Fruit fly (Drosophila melanogaster) whole organism, prepupa: Measurements from ENCODE around the gene Muc14A.
A peak's percentile ranks its signal among the peaks of the same experiment; 100 is the strongest.

ENCODE experiments used
- Blimp-1 ChIP-seq: fragments of 200-800 bp; sonication (Bioruptor generic); optimal IDR thresholded peaks from 3 replicates; lab custom pipeline; 2017; ENCODE audit warnings: missing biosample characterization, missing genetic modification characterization, mild to moderate bottlenecking, moderate library complexity, missing genetic modification reagents
- CG10631 ChIP-seq: fragments of 200-800 bp; sonication (Bioruptor generic); optimal IDR thresholded peaks from 2 replicates; lab custom pipeline; 2016; ENCODE audit warnings: missing biosample characterization, missing genetic modification characterization
- CG11294 ChIP-seq: fragments of 200-800 bp; sonication (Bioruptor generic); IDR thresholded peaks from 2 replicates; pipeline ENCODE4 v1.3.6; 2022; ENCODE audit warnings: missing biosample characterization, missing genetic modification characterization
- CG11762 ChIP-seq: fragments of 200-800 bp; sonication (Bioruptor generic); optimal IDR thresholded peaks from 3 replicates; lab custom pipeline; 2016; ENCODE audit warnings: missing biosample characterization, missing genetic modification characterization; ENCODE audit not compliant: insufficient read depth
- CG11902 ChIP-seq: fragments of 200-800 bp; sonication (Bioruptor generic); optimal IDR thresholded peaks from 3 replicates; lab custom pipeline; 2016; ENCODE audit warnings: missing biosample characterization, missing genetic modification characterization
- CG15336 ChIP-seq: fragments of 200-800 bp; sonication (Bioruptor generic); IDR thresholded peaks from 2 replicates; pipeline ENCODE4 v1.3.6; 2022; ENCODE audit warnings: missing biosample characterization, missing genetic modification characterization
- CG16779 ChIP-seq: fragments of 200-800 bp; sonication (Bioruptor generic); optimal IDR thresholded peaks from 3 replicates; lab custom pipeline; 2017; ENCODE audit warnings: missing biosample characterization, mild to moderate bottlenecking, missing genetic modification characterization
- CG3032 ChIP-seq: fragments of 200-800 bp; optimal IDR thresholded peaks from 2 replicates; lab custom pipeline; 2019; ENCODE audit warnings: missing biosample characterization, mild to moderate bottlenecking, missing genetic modification characterization, moderate library complexity
- CG34406 ChIP-seq: fragments of 200-800 bp; sonication (Bioruptor generic); optimal IDR thresholded peaks from 3 replicates; lab custom pipeline; 2016; ENCODE audit warnings: missing biosample characterization, missing genetic modification characterization
- CG6163 ChIP-seq: fragments of 200-800 bp; sonication (Bioruptor generic); IDR thresholded peaks from 3 replicates; pipeline ENCODE4 v1.3.6; 2022; ENCODE audit warnings: missing biosample characterization, missing genetic modification characterization
- CG6854 ChIP-seq: fragments of 200-800 bp; sonication (Bioruptor generic); optimal IDR thresholded peaks from 2 replicates; lab custom pipeline; 2017; ENCODE audit warnings: missing biosample characterization, mild to moderate bottlenecking, missing genetic modification characterization
- CG7368 ChIP-seq: fragments of 200-800 bp; sonication (Bioruptor generic); optimal IDR thresholded peaks from 3 replicates; lab custom pipeline; 2016; ENCODE audit warnings: missing biosample characterization, missing genetic modification characterization
- CG8119 ChIP-seq: fragments of 200-800 bp; sonication (Bioruptor generic); IDR thresholded peaks from 3 replicates; pipeline ENCODE4 v1.3.6; 2022; ENCODE audit warnings: missing biosample characterization, missing genetic modification characterization
- CG8632 ChIP-seq: fragments of 200-800 bp; sonication (Bioruptor generic); optimal IDR thresholded peaks from 3 replicates; lab custom pipeline; 2016; ENCODE audit warnings: missing biosample characterization, missing genetic modification characterization
- Eip75B ChIP-seq: fragments of 200-800 bp; sonication (Bioruptor generic); optimal IDR thresholded peaks from 3 replicates; lab custom pipeline; 2016; ENCODE audit warnings: missing biosample characterization, missing genetic modification characterization
- Eip78C ChIP-seq: fragments of 200-800 bp; sonication (Bioruptor generic); peaks from one replicate; lab custom pipeline; 2016; ENCODE audit warnings: missing biosample characterization, missing genetic modification characterization
- Eip93F ChIP-seq: fragments of 200-800 bp; sonication (Bioruptor generic); optimal IDR thresholded peaks from 2 replicates; lab custom pipeline; 2016; ENCODE audit warnings: missing biosample characterization, mild to moderate bottlenecking, missing genetic modification characterization
- Ets96B ChIP-seq: fragments of 200-800 bp; optimal IDR thresholded peaks from 2 replicates; lab custom pipeline; 2019; ENCODE audit warnings: missing biosample characterization, mild to moderate bottlenecking, missing genetic modification characterization, moderate library complexity
- Gug ChIP-seq: fragments of 200-800 bp; sonication (Bioruptor generic); IDR thresholded peaks from 2 replicates; pipeline ENCODE4 v1.3.6; 2022; ENCODE audit warnings: missing biosample characterization, missing genetic modification characterization
- Hr38 ChIP-seq: sonication (Bioruptor generic); optimal IDR thresholded peaks from 2 replicates; lab custom pipeline; 2016; ENCODE audit warnings: missing biosample characterization, missing genetic modification characterization
- Hr39 ChIP-seq: fragments of 200-800 bp; sonication (Bioruptor generic); optimal IDR thresholded peaks from 2 replicates; lab custom pipeline; 2016; ENCODE audit warnings: missing biosample characterization, missing genetic modification characterization
- Met ChIP-seq: fragments of 200-800 bp; sonication (Bioruptor generic); optimal IDR thresholded peaks from 3 replicates; lab custom pipeline; 2016; ENCODE audit warnings: missing biosample characterization, missing genetic modification characterization
- OdsH ChIP-seq: fragments of 200-800 bp; sonication (Bioruptor generic); optimal IDR thresholded peaks from 3 replicates; lab custom pipeline; 2016; ENCODE audit warnings: missing biosample characterization, missing genetic modification characterization
- Smox ChIP-seq: fragments of 200-800 bp; sonication (Bioruptor generic); optimal IDR thresholded peaks from 3 replicates; lab custom pipeline; 2016; ENCODE audit warnings: missing biosample characterization, missing genetic modification characterization
- Sox14 ChIP-seq: fragments of 200-800 bp; sonication (Bioruptor generic); optimal IDR thresholded peaks from 3 replicates; lab custom pipeline; 2016; ENCODE audit warnings: missing biosample characterization, missing genetic modification characterization
- Sox15 ChIP-seq: fragments of 200-800 bp; sonication (Bioruptor generic); optimal IDR thresholded peaks from 3 replicates; lab custom pipeline; 2016; ENCODE audit warnings: missing biosample characterization, missing genetic modification characterization
- achi ChIP-seq: fragments of 200-800 bp; sonication (Bioruptor generic); optimal IDR thresholded peaks from 3 replicates; lab custom pipeline; 2016; ENCODE audit warnings: missing biosample characterization, missing genetic modification characterization
- cyc ChIP-seq: fragments of 200-800 bp; sonication (Bioruptor generic); optimal IDR thresholded peaks from 3 replicates; lab custom pipeline; 2016; ENCODE audit warnings: missing biosample characterization, missing genetic modification characterization
- dac ChIP-seq: fragments of 200-800 bp; sonication (Bioruptor generic); optimal IDR thresholded peaks from 2 replicates; lab custom pipeline; 2017; ENCODE audit warnings: missing biosample characterization, mild to moderate bottlenecking, missing genetic modification characterization
- dsx ChIP-seq: fragments of 200-800 bp; optimal IDR thresholded peaks from 3 replicates; lab custom pipeline; 2019; ENCODE audit warnings: missing biosample characterization, mild to moderate bottlenecking, missing genetic modification characterization, moderate library complexity; ENCODE audit not compliant: poor library complexity, severe bottlenecking
- eg ChIP-seq: fragments of 200-800 bp; sonication (Bioruptor generic); IDR thresholded peaks from 3 replicates; pipeline ENCODE4 v1.3.6; 2022; ENCODE audit warnings: missing biosample characterization, missing genetic modification characterization
- esn ChIP-seq: fragments of 200-800 bp; sonication (Bioruptor generic); optimal IDR thresholded peaks from 2 replicates; lab custom pipeline; 2016; ENCODE audit warnings: missing biosample characterization, mild to moderate bottlenecking, missing genetic modification characterization, moderate library complexity
- fd59A ChIP-seq: fragments of 200-800 bp; sonication (Bioruptor generic); optimal IDR thresholded peaks from 2 replicates; lab custom pipeline; 2017; ENCODE audit warnings: missing biosample characterization, mild to moderate bottlenecking, missing genetic modification characterization, missing genetic modification reagents
- fd85E ChIP-seq: fragments of 200-800 bp; sonication (Bioruptor generic); optimal IDR thresholded peaks from 3 replicates; lab custom pipeline; 2016; ENCODE audit warnings: missing biosample characterization, missing genetic modification characterization
- fkh ChIP-seq: fragments of 200-800 bp; sonication (Bioruptor generic); optimal IDR thresholded peaks from 3 replicates; lab custom pipeline; 2017; ENCODE audit warnings: missing biosample characterization, mild to moderate bottlenecking, missing genetic modification characterization, moderate library complexity
- net ChIP-seq: fragments of 200-800 bp; sonication (Bioruptor generic); optimal IDR thresholded peaks from 3 replicates; lab custom pipeline; 2016; ENCODE audit warnings: missing biosample characterization, missing genetic modification characterization
- pdm3 ChIP-seq: fragments of 200-800 bp; sonication (Bioruptor generic); optimal IDR thresholded peaks from 3 replicates; lab custom pipeline; 2016; ENCODE audit warnings: missing biosample characterization, missing genetic modification characterization
- salr ChIP-seq, 2 experiments: fragments of 200-800 bp; sonication (Bioruptor generic); optimal IDR thresholded peaks; 3 replicates each; lab custom pipeline; 2016 to 2018; ENCODE audit warnings: missing biosample characterization in 2 of 2, missing genetic modification characterization in 2 of 2, mild to moderate bottlenecking in 1 of 2
- ss ChIP-seq, 2 experiments: fragments of 200-800 bp; sonication (Bioruptor generic); optimal IDR thresholded peaks; 2 replicates in 1 of 2; 3 replicates in 1 of 2; lab custom pipeline; 2017 to 2018; ENCODE audit warnings: mild to moderate bottlenecking in 2 of 2, missing biosample characterization in 2 of 2, missing genetic modification characterization in 2 of 2, moderate library complexity in 1 of 2
- svp ChIP-seq: fragments of 200-800 bp; sonication (Bioruptor generic); peaks from one replicate; lab custom pipeline; 2016; ENCODE audit warnings: missing biosample characterization, missing genetic modification characterization
- topi ChIP-seq: fragments of 200-800 bp; sonication (Bioruptor generic); optimal IDR thresholded peaks from 3 replicates; lab custom pipeline; 2016; ENCODE audit warnings: missing biosample characterization, missing genetic modification characterization
- vri ChIP-seq: fragments of 200-800 bp; sonication (Bioruptor generic); optimal IDR thresholded peaks from 3 replicates; lab custom pipeline; 2016; ENCODE audit warnings: missing biosample characterization, mild to moderate bottlenecking, missing genetic modification characterization

Muc14A gene

DNA sequence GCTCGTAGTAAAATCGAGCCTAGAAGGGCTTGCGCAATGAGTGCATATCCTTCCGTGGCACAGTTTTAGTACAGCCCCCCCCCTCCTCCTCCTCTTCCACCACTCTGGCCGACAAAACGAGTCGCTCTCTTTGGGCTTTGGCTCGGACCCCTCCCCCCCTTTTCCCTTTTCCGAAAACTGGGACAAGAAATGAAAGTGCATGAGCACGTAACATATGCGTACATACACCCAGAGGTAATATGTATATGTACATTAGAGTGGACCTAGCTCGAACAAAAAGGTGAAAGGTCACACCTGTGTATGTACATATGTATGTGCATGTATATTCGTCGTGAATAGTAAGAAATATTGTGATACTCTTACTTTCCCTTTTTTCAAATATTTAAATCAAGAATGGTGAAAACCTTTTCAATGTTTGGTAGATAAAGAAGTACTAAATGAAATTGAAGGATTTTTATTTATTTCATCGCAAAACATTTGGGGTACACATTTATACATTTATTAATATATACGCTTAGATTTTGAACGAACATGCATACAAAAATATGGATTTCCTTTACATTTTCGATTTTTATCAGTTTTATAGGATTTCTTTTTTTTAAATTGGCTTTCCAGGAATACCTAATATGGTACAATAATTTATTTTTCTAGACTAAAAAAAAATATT, 83.8 kb downstream of the Muc14A start (continued):
- no peak for TF ChIP-seq CG7368
- peak; percentile 7 for TF ChIP-seq CG8632 (GFP tag; lab: Kevin White, UChicago)
- TF ChIP-seq esn, result peak; percentile 17

DNA sequence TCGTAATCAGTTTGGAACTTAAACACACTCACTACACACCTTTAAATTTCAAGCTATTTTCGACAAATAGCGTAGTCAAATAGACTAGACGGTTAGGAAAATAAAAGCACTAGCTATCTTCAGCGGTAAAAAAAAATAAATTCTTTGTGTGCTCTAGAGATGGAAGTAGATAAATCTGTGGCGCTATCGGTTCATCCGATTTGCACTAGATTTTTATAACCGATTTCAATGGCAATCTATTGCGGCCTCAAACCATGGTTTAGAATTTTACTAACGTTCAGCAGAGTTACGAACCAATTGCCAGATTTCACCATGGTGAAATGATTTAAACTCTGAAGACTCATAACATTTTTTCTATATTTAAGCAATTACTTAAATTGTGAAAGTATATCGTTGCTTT, 87.6 kb downstream of the Muc14A start:
- TF ChIP-seq Sox14 (peak; percentile 80), fkh (GFP tag; lab: Kevin White, UChicago) (peak; percentile 75), Hr39 (no peak), fd59A (no peak), eg (GFP tag; lab: Robert Waterston, UW) (0 out of 3 replicates have a peak, but pooled peaks have one; percentile 16), Eip78C (GFP tag; lab: Kevin White, UChicago) (peak; percentile 68), CG7368 (no peak)

DNA sequence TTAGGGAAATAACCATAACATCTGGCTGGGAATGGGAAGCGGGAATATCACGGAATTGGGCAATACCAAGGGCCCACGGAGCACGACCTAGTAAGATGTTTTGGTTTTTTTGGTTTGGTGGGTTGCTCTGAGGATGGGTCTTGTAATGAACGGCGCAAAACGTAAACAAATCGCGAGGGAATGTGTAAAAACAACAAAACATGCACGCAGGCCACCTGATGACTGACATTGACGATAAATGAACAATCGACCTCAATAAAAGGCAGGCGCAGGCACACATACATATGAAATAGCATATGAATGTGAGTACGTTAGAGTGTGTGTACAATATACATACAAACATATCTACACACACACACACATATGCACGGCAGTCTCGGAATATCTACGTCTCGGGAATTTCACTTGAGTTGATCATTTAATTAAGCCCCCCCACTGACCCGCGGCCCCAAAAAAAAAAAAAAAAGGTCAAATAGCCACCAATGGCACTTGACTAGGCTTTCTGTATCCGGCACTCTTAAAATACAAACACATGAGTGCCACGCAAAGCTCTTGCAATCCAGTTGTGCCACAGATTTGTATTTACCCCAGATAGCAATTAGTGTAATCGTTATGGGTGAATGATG, 91.9 kb downstream of the Muc14A start:
- TF ChIP-seq CG8119 (GFP tag; lab: Robert Waterston, UW) (no peak), CG8632 (GFP tag; lab: Kevin White, UChicago) (no peak), CG3032 (no peak), fd85E (GFP tag; lab: Kevin White, UChicago) (no peak), net (GFP tag; lab: Kevin White, UChicago) (no peak), CG10631 (GFP tag; lab: Kevin White, UChicago) (no peak), CG11294 (GFP tag; lab: Robert Waterston, UW) (no peak), CG11902 (GFP tag; lab: Kevin White, UChicago) (no peak), CG16779 (tag; lab: Kevin White, UChicago) (no peak), pdm3 (GFP tag; lab: Kevin White, UChicago) (no peak), Gug (GFP tag; lab: Robert Waterston, UW) (no peak), Hr38 (no peak), fd59A (no peak), CG15336 (GFP tag; lab: Robert Waterston, UW) (no peak), salr (GFP tag; optimal IDR thresholded peaks at IDR 0.05; lab: Kevin White, UChicago) (no peak), Met (GFP tag; lab: Kevin White, UChicago) (no peak), CG11762 (GFP tag; lab: Kevin White, UChicago) (no peak), dac (GFP tag; lab: Kevin White, UChicago) (no peak), OdsH (GFP tag; lab: Kevin White, UChicago) (no peak), cyc (no peak)

DNA sequence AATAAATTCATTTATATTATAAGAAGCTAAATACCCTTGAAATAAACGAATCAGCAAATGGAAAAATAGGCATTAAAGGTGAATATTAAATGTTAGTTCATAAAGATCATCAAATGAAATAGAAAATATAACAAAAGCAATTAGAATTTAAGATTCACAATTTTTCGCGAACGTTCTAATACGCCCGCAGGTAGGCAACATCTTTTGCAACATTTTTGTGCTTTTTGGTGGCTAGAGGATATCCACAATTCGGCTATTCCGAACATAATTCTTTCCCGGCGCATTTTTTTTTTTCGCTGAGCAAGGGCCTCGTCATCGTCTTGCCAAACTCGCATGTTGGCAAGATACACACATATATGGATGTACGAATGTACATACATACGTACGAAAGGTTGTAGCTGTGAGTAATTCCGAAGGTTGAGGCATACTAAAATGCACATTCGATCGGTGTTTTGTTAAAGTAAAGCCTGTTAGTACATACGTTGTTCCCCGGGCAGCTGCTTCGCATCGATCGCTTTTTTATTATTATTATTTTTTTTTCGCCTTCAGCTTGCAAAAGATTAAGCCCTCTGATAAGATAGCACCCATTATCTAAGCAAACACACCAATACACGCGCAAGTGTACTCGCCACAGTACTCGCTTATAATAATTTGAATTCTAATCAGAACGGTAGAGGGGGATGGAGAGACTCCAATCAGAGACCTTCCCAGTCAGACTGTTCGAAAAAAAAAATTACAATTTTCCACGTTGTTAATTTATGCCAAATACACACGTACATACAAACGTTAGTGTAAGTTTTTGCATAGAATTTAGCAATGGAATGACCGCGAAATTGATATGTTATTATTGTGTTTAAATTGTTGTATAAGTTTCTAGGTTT, 93.7 kb downstream of the Muc14A start:
- TF ChIP-seq CG7368 (no peak), esn (peak; percentile 79), achi (GFP tag; lab: Kevin White, UChicago) (peak; percentile 49), svp (GFP tag; lab: Kevin White, UChicago) (peak; percentile 91), Smox (GFP tag; lab: Kevin White, UChicago) (peak; percentile 75), ss (GFP tag; optimal IDR thresholded peaks at IDR 0.05; lab: Kevin White, UChicago) (peak in 1 of 2 experiments; percentile 30), topi (peak; percentile 82), CG11762 (GFP tag; lab: Kevin White, UChicago) (peak; percentile 18), Eip75B (GFP tag; lab: Kevin White, UChicago) (peak; percentile 59), Blimp-1 (GFP tag; lab: Kevin White, UChicago) (no peak), dsx (GFP tag; lab: Kevin White, UChicago) (no peak), Ets96B (tag; lab: Kevin White, UChicago) (no peak), CG16779 (tag; lab: Kevin White, UChicago) (no peak), CG34406 (GFP tag; lab: Kevin White, UChicago) (peak; percentile 52), CG6854 (no peak), fkh (GFP tag; lab: Kevin White, UChicago) (peak; percentile 16), Sox15 (GFP tag; lab: Kevin White, UChicago) (peak; percentile 43), net (GFP tag; lab: Kevin White, UChicago) (peak; percentile 33), vri (GFP tag; lab: Kevin White, UChicago) (peak; percentile 92), CG11902 (GFP tag; lab: Kevin White, UChicago) (peak; percentile 46), Eip93F (GFP tag; lab: Kevin White, UChicago) (peak; percentile 62), CG6163 (GFP tag; lab: Robert Waterston, UW) (no peak), Hr39 (peak; percentile 73)
